Worm (Caenorhabditis elegans): ENCODE data around the gene dpy-17.
A peak's percentile ranks its signal among the peaks of the same experiment; 100 is the strongest.

The dpy-17 gene

ce11 chrIII:5145874-5146273, 38.7 kb downstream of the dpy-17 start:
- TF ChIP-seq dao-5 (tag; optimal IDR thresholded peaks at IDR 0.05) (no peak), him-1 (tag; optimal IDR thresholded peaks at IDR 0.05) (no peak), W03F9.2 (tag; optimal IDR thresholded peaks at IDR 0.05) (no peak)

- no peak for TF ChIP-seq dao-5 (tag; optimal IDR thresholded peaks at IDR 0.05)
Observed at ce11 chrIII:5146749-5147148, 39.6 kb downstream of the dpy-17 start.

- TF ChIP-seq him-1 (tag; optimal IDR thresholded peaks at IDR 0.05) (no peak), W03F9.2 (tag; optimal IDR thresholded peaks at IDR 0.05) (no peak), dao-5 (tag; optimal IDR thresholded peaks at IDR 0.05) (no peak)
Observed at ce11 chrIII:5147445-5147844, 40.3 kb downstream of the dpy-17 start.

- TF ChIP-seq dao-5 (tag; optimal IDR thresholded peaks at IDR 0.05) (no peak), W03F9.2 (tag; optimal IDR thresholded peaks at IDR 0.05) (no peak), him-1 (tag; optimal IDR thresholded peaks at IDR 0.05) (no peak)
Observed at ce11 chrIII:5149478-5149877, 42.3 kb downstream of the dpy-17 start, which contains the start of gene Y54H5A.2. Gene Y54H5A.2 (minus strand): TSS chrIII:5149578.

DNA sequence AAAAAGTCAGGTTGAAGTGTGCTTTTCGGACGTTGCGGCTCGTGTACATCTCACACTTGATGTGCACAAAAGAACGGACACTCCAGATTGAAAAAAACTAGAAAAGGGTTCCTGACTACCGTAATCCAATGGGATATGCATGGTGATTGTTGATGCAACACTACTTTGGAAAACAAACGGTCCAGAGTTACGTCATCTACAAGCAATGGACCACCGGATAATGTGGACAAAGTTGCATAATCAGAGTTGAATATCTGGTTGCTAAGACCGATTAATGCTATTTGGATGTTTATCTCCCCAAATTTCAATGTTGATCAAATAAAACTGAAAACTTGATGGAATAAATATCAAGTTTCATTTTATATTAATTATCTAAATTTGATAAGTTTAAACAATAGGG, 42.9 kb downstream of the dpy-17 start:
- TF ChIP-seq W03F9.2 (tag; optimal IDR thresholded peaks at IDR 0.05) (no peak), him-1 (tag; optimal IDR thresholded peaks at IDR 0.05) (no peak), dao-5 (tag; optimal IDR thresholded peaks at IDR 0.05) (no peak)

DNA sequence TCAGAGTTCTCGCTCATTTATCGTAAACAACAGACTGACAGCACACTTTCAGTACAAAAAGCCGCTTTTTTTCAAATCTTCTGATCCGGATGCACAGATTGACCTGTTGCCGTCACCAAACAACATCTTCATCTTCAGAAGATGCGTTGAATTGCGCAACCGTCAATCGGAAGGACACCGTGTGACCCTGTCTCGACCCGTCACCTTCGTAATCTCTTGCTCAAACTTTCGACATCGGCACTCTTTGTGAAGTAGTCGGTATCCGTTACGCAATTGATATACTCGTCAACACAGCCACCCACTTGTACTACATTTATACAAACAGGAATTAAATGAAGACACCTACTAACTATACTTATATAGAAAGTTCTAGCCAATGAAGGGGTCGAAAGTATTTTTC, 43.9 kb downstream of the dpy-17 start:
- TF ChIP-seq him-1 (tag; optimal IDR thresholded peaks at IDR 0.05) = no peak
- no peak for TF ChIP-seq dao-5 (tag; optimal IDR thresholded peaks at IDR 0.05)
- TF ChIP-seq W03F9.2 (tag; optimal IDR thresholded peaks at IDR 0.05) = no peak

DNA sequence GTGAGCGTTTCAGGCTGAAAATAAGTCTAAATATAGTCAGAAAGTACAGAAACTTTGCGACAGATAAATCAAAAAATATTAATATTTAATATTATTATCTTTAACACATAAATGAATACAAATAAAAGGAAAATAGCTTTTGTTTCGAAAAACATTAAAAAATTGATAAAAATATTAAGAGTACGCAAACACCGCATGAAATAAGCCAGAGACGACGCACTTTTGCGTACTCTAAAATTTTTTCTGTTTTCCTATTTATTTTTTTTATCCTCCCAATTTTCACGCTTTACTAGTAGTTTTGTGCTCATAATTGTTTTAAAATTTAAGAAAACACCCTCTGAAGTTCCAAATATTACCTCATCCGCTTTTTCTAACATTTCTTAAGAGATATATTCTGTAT, 46.0 kb downstream of the dpy-17 start, which contains the start of the genes rbm-42 and grwd-1:
TSS of gene rbm-42 (minus strand) at position 93 of the 400 bp plus-strand sequence.
TSS of gene grwd-1 (plus strand) at position 328 of the 400 bp plus-strand sequence.
- no peak for TF ChIP-seq him-1 (tag; optimal IDR thresholded peaks at IDR 0.05)
- peak; percentile 77 for TF ChIP-seq W03F9.2 (tag; optimal IDR thresholded peaks at IDR 0.05)

ce11 chrIII:5155393-5155792, 48.3 kb downstream of the dpy-17 start:
- TF ChIP-seq W03F9.2 (tag; optimal IDR thresholded peaks at IDR 0.05) = no peak
- TF ChIP-seq him-1 (tag; optimal IDR thresholded peaks at IDR 0.05) = no peak
